Worm (Caenorhabditis elegans): Measurements from ENCODE around the gene dsc-1.

ce11 chrX:15016102-15016501 lies 18.5 kb downstream of the dsc-1 start:
- TF ChIP-seq med-1 (GFP tag; optimal IDR thresholded peaks at IDR 0.05; ENCODE audit: insufficient read depth) (no peak), ztf-29 (GFP tag; IDR thresholded peaks at IDR 0.05) (no peak), flt-1 (GFP tag; IDR thresholded peaks at IDR 0.05) (no peak), ztf-23 (GFP tag; IDR thresholded peaks at IDR 0.05) (no peak)

All from whole organism, midembryonic.